Worm (Caenorhabditis elegans) whole organism, L1 larva: ENCODE measurements around the gene srg-23.

Experiments
- ceh-82 ChIP-seq, 3 experiments: fragments of 150-350 bp in 1 of 3; sonication (generic microtip) in 2 of 3; optimal IDR thresholded peaks; 2 replicates each; lab custom pipeline; 2014 to 2017; ENCODE audit warnings: missing biosample characterization in 3 of 3, missing genetic modification characterization in 3 of 3
- fos-1 ChIP-seq: fragments of 150-350 bp; optimal IDR thresholded peaks from 2 replicates; lab custom pipeline; 2014; ENCODE audit warnings: missing biosample characterization, missing genetic modification characterization
- lin-13 ChIP-seq: fragments of 150-350 bp; optimal IDR thresholded peaks from 2 replicates; lab custom pipeline; 2014; ENCODE audit warnings: missing biosample characterization, missing genetic modification reagents, missing genetic modification characterization
- lir-3 ChIP-seq: sonication (generic microtip); optimal IDR thresholded peaks from 2 replicates; lab custom pipeline; 2016; ENCODE audit warnings: mild to moderate bottlenecking, missing genetic modification characterization, moderate library complexity, missing compliant biosample characterization; ENCODE audit not compliant: poor library complexity
- nhr-28 ChIP-seq: fragments of 150-350 bp; optimal IDR thresholded peaks from 2 replicates; lab custom pipeline; 2014; ENCODE audit warnings: missing biosample characterization, missing genetic modification characterization
- nhr-76 ChIP-seq: sonication (generic microtip); optimal IDR thresholded peaks from 2 replicates; lab custom pipeline; 2017; ENCODE audit warnings: missing biosample characterization, missing genetic modification characterization
- nhr-77 ChIP-seq: fragments of 150-350 bp; optimal IDR thresholded peaks from 2 replicates; lab custom pipeline; 2014; ENCODE audit warnings: missing biosample characterization, missing genetic modification characterization
- snpc-4 ChIP-seq: fragments of 150-350 bp; optimal IDR thresholded peaks from 2 replicates; lab custom pipeline; 2014; ENCODE audit warnings: missing biosample characterization, missing genetic modification characterization
- sptf-1 ChIP-seq: fragments of 150-350 bp; optimal IDR thresholded peaks from 2 replicates; lab custom pipeline; 2014; ENCODE audit warnings: missing biosample characterization, missing genetic modification characterization
- ztf-11 ChIP-seq, 2 experiments: sonication (generic microtip); optimal IDR thresholded peaks; 2 replicates each; lab custom pipeline; 2016 to 2017; ENCODE audit warnings: missing genetic modification characterization in 2 of 2, missing biosample characterization in 1 of 2, missing compliant biosample characterization in 1 of 2

ce11 chrII:3065086-3065485 lies 30.9 kb downstream of the srg-23 start:
- TF ChIP-seq sptf-1 (tag; lab: Kevin White, UChicago) (no peak), nhr-77 (tag; lab: Kevin White, UChicago) (no peak), fos-1 (tag; lab: Kevin White, UChicago) (no peak), lir-3 (tag; lab: Kevin White, UChicago) (no peak), lin-13 (GFP tag; lab: Kevin White, UChicago) (no peak), nhr-28 (tag; lab: Kevin White, UChicago) (no peak), ztf-11 (tag; optimal IDR thresholded peaks at IDR 0.05; lab: Kevin White, UChicago) (no peak), snpc-4 (tag; lab: Kevin White, UChicago) (no peak), nhr-76 (tag; lab: Kevin White, UChicago) (no peak), ceh-82 (tag; optimal IDR thresholded peaks at IDR 0.05; lab: Kevin White, UChicago) (no peak)
